Worm (Caenorhabditis elegans): ENCODE data around the gene mttu-1.

DNA sequence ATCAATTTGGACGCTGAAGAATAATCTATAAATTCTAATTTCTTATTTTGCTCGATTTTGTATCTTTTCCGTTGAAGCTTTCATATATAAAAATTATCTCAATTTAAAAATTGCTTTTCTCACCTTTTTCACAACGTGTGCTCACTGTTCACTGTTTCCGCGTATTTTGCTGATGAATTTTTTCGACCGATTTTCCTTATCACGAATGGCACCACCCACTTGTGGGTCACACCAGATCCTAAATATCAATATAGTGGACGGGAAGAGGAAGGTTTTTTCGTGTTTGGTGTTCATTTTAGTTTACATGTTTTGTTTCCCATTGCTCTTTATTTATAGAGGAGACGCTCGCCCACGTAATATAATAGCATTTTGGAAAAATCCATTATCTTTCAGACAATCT, 19.0 kb upstream of the mttu-1 start:
- TF ChIP-seq C38D4.7 (GFP tag; optimal IDR thresholded peaks at IDR 0.05) (no peak), nhr-232 (tag; optimal IDR thresholded peaks at IDR 0.05) (no peak), pros-1 (tag; optimal IDR thresholded peaks at IDR 0.05) (no peak), dmd-4 (tag; optimal IDR thresholded peaks at IDR 0.05; ENCODE audit: borderline replicate concordance) (no peak), fkh-10 (GFP tag; optimal IDR thresholded peaks at IDR 0.05) (no peak)

Measured in whole organism, late embryonic.